Worm (Caenorhabditis elegans): Measurements from ENCODE around the gene mps-1.

The mps-1 gene

ce11 chrII:6248029-6248428 is 46.1 kb downstream of the mps-1 start:
- no peak for TF ChIP-seq efl-1 (optimal IDR thresholded peaks at IDR 0.05)
- peak in 1 of 2 experiments; percentile 56 for TF ChIP-seq efl-1 (GFP tag; optimal IDR thresholded peaks at IDR 0.05 in 1 of 2)
- no peak for TF ChIP-seq zag-1 (tag; optimal IDR thresholded peaks at IDR 0.05)

ce11 chrII:6247011-6247410 is 47.1 kb downstream of the mps-1 start, which contains the start of gene T24H7.2:
T24H7.2 (plus strand) TSS chrII:6247311.
- TF ChIP-seq pqm-1 (tag; optimal IDR thresholded peaks at IDR 0.05) (no peak), egl-27 (tag; optimal IDR thresholded peaks at IDR 0.05) (no peak), dpl-1 (GFP tag; optimal IDR thresholded peaks at IDR 0.05) (no peak), mef-2 (tag; optimal IDR thresholded peaks at IDR 0.05) (no peak), nhr-47 (tag; optimal IDR thresholded peaks at IDR 0.05) (no peak), unc-98 (GFP tag; IDR thresholded peaks at IDR 0.05) (no peak), xbp-1 (tag; optimal IDR thresholded peaks at IDR 0.05) (no peak), hlh-17 (GFP tag; optimal IDR thresholded peaks at IDR 0.05; ENCODE audit: borderline replicate concordance) (no peak), efl-1 (optimal IDR thresholded peaks at IDR 0.05) (no peak), efl-1 (GFP tag; optimal IDR thresholded peaks at IDR 0.05 in 1 of 2) (no peak), C16A3.4 (tag; optimal IDR thresholded peaks at IDR 0.05) (no peak), hlh-4 (tag; optimal IDR thresholded peaks at IDR 0.05) (no peak)

ce11 chrII:6246054-6246453 is 48.1 kb downstream of the mps-1 start, which contains the start of gene lelo-1:
lelo-1 (plus strand) TSS chrII:6246354.
- TF ChIP-seq hpl-2 (GFP tag; optimal IDR thresholded peaks at IDR 0.05), result no peak
- TF ChIP-seq efl-1 (optimal IDR thresholded peaks at IDR 0.05), result no peak
- peak in 1 of 2 experiments; percentile 30 for TF ChIP-seq efl-1 (GFP tag; optimal IDR thresholded peaks at IDR 0.05 in 1 of 2)

- TF ChIP-seq ets-5 (GFP tag; IDR thresholded peaks at IDR 0.05) (no peak), blmp-1 (tag; optimal IDR thresholded peaks at IDR 0.05) (peak; percentile 1), lsy-2 (tag; optimal IDR thresholded peaks at IDR 0.05) (peak in 1 of 2 experiments; percentile 30), lin-35 (GFP tag; optimal IDR thresholded peaks at IDR 0.05) (peak; percentile 37 to 90), dpl-1 (GFP tag; optimal IDR thresholded peaks at IDR 0.05) (peak; percentile 19 to 80 (median 67)), efl-1 (optimal IDR thresholded peaks at IDR 0.05) (peak in 1 of 2 experiments; percentile 71), efl-1 (GFP tag; optimal IDR thresholded peaks at IDR 0.05 in 1 of 2) (peak; percentile 78 to 97), efl-3 (GFP tag; optimal IDR thresholded peaks at IDR 0.05) (no peak), nhr-20 (tag; optimal IDR thresholded peaks at IDR 0.05) (no peak), elt-2 (tag; optimal IDR thresholded peaks at IDR 0.05) (no peak), sptf-1 (tag; optimal IDR thresholded peaks at IDR 0.05) (no peak), ceh-90 (tag; optimal IDR thresholded peaks at IDR 0.05) (no peak), jun-1 (tag; optimal IDR thresholded peaks at IDR 0.05) (no peak), sox-4 (tag; optimal IDR thresholded peaks at IDR 0.05) (no peak), zag-1 (tag; optimal IDR thresholded peaks at IDR 0.05) (no peak)
Measured at ce11 chrII:6245199-6245702, 48.9 kb downstream of the mps-1 start, which contains the start of gene blos-4. blos-4 (plus strand) TSS chrII:6245249.

- TF ChIP-seq blmp-1 (tag; optimal IDR thresholded peaks at IDR 0.05) (no peak), nhr-77 (tag; optimal IDR thresholded peaks at IDR 0.05) (no peak), egl-13 (tag; optimal IDR thresholded peaks at IDR 0.05) (no peak), isw-1 (GFP tag; IDR thresholded peaks at IDR 0.05) (no peak), snu-23 (GFP tag; optimal IDR thresholded peaks at IDR 0.05) (no peak), ceh-88 (GFP tag; IDR thresholded peaks at IDR 0.05) (no peak), lin-35 (GFP tag; optimal IDR thresholded peaks at IDR 0.05) (peak in 1 of 2 experiments; percentile 26)
Measured at ce11 chrII:6244171-6244570, 50.0 kb downstream of the mps-1 start, which contains the start of gene tat-4. tat-4 (minus strand) TSS chrII:6244287.
